Worm (Caenorhabditis elegans) whole organism, young adult: ENCODE measurements around the gene acs-14.

ENCODE experiments used
- D2030.7 ChIP-seq: fragments of 200-800 bp; sonication (Bioruptor generic); IDR thresholded peaks from 2 replicates; pipeline ENCODE4 v1.3.6; 2022; ENCODE audit warnings: missing genetic modification reagents, missing genetic modification characterization, missing compliant biosample characterization
- F57A8.1 ChIP-seq: fragments of 200-800 bp; sonication (Bioruptor generic); optimal IDR thresholded peaks from 2 replicates; lab custom pipeline; 2018; ENCODE audit warnings: mild to moderate bottlenecking, missing genetic modification characterization, moderate library complexity, missing compliant biosample characterization
- ama-1 ChIP-seq, 3 experiments: fragments of 150-350 bp in 1 of 3; sonication (generic microtip) in 2 of 3; optimal IDR thresholded peaks; 2 replicates each; lab custom pipeline; 2014 to 2018; ENCODE audit warnings: missing biosample characterization in 2 of 3, missing genetic modification characterization in 2 of 3, missing genetic modification reagents in 2 of 3
- cebp-1 ChIP-seq, 2 experiments: fragments of 200-800 bp in 1 of 2; sonication (Bioruptor generic) in 1 of 2; sonication (generic microtip) in 1 of 2; IDR thresholded peaks in 1 of 2; optimal IDR thresholded peaks in 1 of 2; 2 replicates each; pipeline versions ENCODE4 v1.3.6 to Lab custom; 2017 to 2022; ENCODE audit warnings: missing compliant biosample characterization in 2 of 2, missing genetic modification characterization in 2 of 2, mild to moderate bottlenecking in 1 of 2, missing genetic modification reagents in 1 of 2, moderate library complexity in 1 of 2
- efl-1 ChIP-seq: fragments of 150-350 bp; optimal IDR thresholded peaks from 2 replicates; lab custom pipeline; 2014; ENCODE audit warnings: missing biosample characterization, missing genetic modification reagents, missing genetic modification characterization
- ets-4 ChIP-seq: fragments of 200-800 bp; sonication (Bioruptor generic); optimal IDR thresholded peaks from 2 replicates; lab custom pipeline; 2018; ENCODE audit warnings: mild to moderate bottlenecking, missing genetic modification characterization, missing compliant biosample characterization
- lin-35 ChIP-seq, 3 experiments: fragments of 150-350 bp in 2 of 3; sonication (generic microtip) in 1 of 3; optimal IDR thresholded peaks; 2 replicates each; lab custom pipeline; 2014 to 2018; ENCODE audit warnings: missing biosample characterization in 3 of 3, missing genetic modification characterization in 3 of 3, missing genetic modification reagents in 3 of 3
- nhr-80 ChIP-seq: sonication (generic microtip); optimal IDR thresholded peaks from 2 replicates; lab custom pipeline; 2016; ENCODE audit warnings: missing genetic modification characterization, missing compliant biosample characterization
- rpc-1 ChIP-seq, 2 experiments: fragments of 150-350 bp in 1 of 2; sonication (generic microtip) in 1 of 2; optimal IDR thresholded peaks; 2 replicates each; lab custom pipeline; 2014 to 2018; ENCODE audit warnings: missing biosample characterization in 1 of 2, missing genetic modification characterization in 1 of 2, missing genetic modification reagents in 1 of 2, missing genotype in 1 of 2
- snpc-4 ChIP-seq, 5 experiments: fragments of 150-350 bp in 1 of 5; sonication (generic microtip) in 4 of 5; optimal IDR thresholded peaks; 2 replicates each; lab custom pipeline; 2014 to 2018; ENCODE audit warnings: missing genetic modification characterization in 5 of 5, missing biosample characterization in 3 of 5, antibody characterized with exemption in 2 of 5, mild to moderate bottlenecking in 2 of 5, missing compliant biosample characterization in 2 of 5, missing genotype in 2 of 5, moderate library complexity in 2 of 5, missing genetic modification reagents in 1 of 5
- sptf-2 ChIP-seq: fragments of 200-800 bp; sonication (Bioruptor generic); optimal IDR thresholded peaks from 2 replicates; lab custom pipeline; 2018; ENCODE audit warnings: mild to moderate bottlenecking, missing genetic modification characterization, missing compliant biosample characterization
- unc-62 ChIP-seq: fragments of 150-350 bp; optimal IDR thresholded peaks from 2 replicates; lab custom pipeline; 2014; ENCODE audit warnings: missing biosample characterization, missing genetic modification reagents, missing genetic modification characterization

ce11 chrV:9499295-9499694, 8.6 kb upstream of the acs-14 start:
- TF ChIP-seq F57A8.1 (GFP tag; lab: Kevin White, UChicago) (no peak), snpc-4 (GFP tag; optimal IDR thresholded peaks at IDR 0.05; lab: Kevin White, UChicago) (no peak), snpc-4 (tag; optimal IDR thresholded peaks at IDR 0.05; lab: Kevin White, UChicago) (no peak), unc-62 (GFP tag; lab: Kevin White, UChicago) (no peak), lin-35 (GFP tag; optimal IDR thresholded peaks at IDR 0.05; lab: Kevin White, UChicago) (no peak), ama-1 (optimal IDR thresholded peaks at IDR 0.05; lab: Kevin White, UChicago) (no peak), ama-1 (GFP tag; optimal IDR thresholded peaks at IDR 0.05; lab: Kevin White, UChicago) (no peak), D2030.7 (no peak), nhr-80 (tag; lab: Kevin White, UChicago) (no peak), cebp-1 (GFP tag; IDR thresholded peaks at IDR 0.05; lab: Robert Waterston, UW) (no peak), cebp-1 (tag; optimal IDR thresholded peaks at IDR 0.05; lab: Kevin White, UChicago) (no peak), rpc-1 (optimal IDR thresholded peaks at IDR 0.05; lab: Kevin White, UChicago) (no peak), rpc-1 (tag; optimal IDR thresholded peaks at IDR 0.05; lab: Kevin White, UChicago) (no peak), sptf-2 (GFP tag; lab: Kevin White, UChicago) (no peak), efl-1 (GFP tag; lab: Kevin White, UChicago) (no peak), ets-4 (GFP tag; lab: Kevin White, UChicago) (no peak)
